Fruit fly (Drosophila melanogaster): ENCODE results near the gene Fnta.

DNA sequence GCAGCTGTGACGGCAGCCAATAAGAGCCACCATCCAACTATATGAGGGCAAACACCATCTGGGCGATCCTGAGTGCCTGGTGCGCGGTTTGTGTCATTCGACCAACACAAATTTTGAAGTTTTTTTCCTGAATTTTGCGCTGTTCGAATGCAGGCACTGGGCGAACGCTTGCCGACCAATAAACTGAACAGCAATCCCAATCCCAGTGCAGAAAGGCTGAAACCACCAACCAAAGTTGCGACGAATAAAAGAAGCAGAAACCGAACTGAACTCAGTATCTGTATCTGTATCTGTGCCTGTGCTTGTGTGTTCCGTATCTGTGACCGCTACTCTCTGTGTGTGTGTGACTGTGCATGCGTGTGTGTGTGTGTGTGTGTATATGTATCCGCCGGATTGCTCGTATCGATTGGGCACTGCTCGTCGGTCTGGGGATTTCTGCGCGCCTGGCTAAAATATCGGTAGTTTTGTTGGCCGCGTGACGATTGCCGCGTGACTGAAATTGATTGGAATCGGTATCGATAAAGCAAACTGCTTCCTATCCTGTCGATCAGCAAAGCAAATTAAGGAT is 18.9 kb downstream of the Fnta start:
- TF ChIP-seq fd96Ca (GFP tag; IDR thresholded peaks at IDR 0.05), result peak; percentile 75; the same call in 2 of the 3 replicates
- TF ChIP-seq Snoo (tag; optimal IDR thresholded peaks at IDR 0.05), result no peak
- peak; percentile 55; the same call in 1 of the 3 replicates for TF ChIP-seq CG4496 (GFP tag; IDR thresholded peaks at IDR 0.05)
- peak; percentile 73; the same call in 1 of the 2 replicates for TF ChIP-seq Ets98B (GFP tag; IDR thresholded peaks at IDR 0.05)
- TF ChIP-seq CG14655 (GFP tag; optimal IDR thresholded peaks at IDR 0.05), result no peak
- peak; percentile 30 for TF ChIP-seq CG13204 (GFP tag; optimal IDR thresholded peaks at IDR 0.05)
- peak; percentile 89 for TF ChIP-seq EcR (GFP tag; optimal IDR thresholded peaks at IDR 0.05)
- no peak for TF ChIP-seq CG17806 (tag; optimal IDR thresholded peaks at IDR 0.05)
- TF ChIP-seq CG32121 (GFP tag; IDR thresholded peaks at IDR 0.05), result peak; percentile 65
